Worm (Caenorhabditis elegans) whole organism, late embryonic: ENCODE results near the gene sru-2.

Experiments
- C38D4.7 ChIP-seq: fragments of 200-800 bp; sonication (Bioruptor generic); optimal IDR thresholded peaks from 2 replicates; lab custom pipeline; 2018; ENCODE audit warnings: mild to moderate bottlenecking, missing genetic modification characterization, moderate library complexity, missing compliant biosample characterization
- F13H6.1 ChIP-seq: sonication (generic microtip); optimal IDR thresholded peaks from 2 replicates; lab custom pipeline; 2016; ENCODE audit warnings: missing genetic modification characterization, missing compliant biosample characterization
- ama-1 ChIP-seq: fragments of 150-350 bp; optimal IDR thresholded peaks from 2 replicates; lab custom pipeline; 2014
- ceh-22 ChIP-seq: sonication (generic microtip); optimal IDR thresholded peaks from 2 replicates; lab custom pipeline; 2017; ENCODE audit warnings: missing biosample characterization, missing genetic modification characterization
- ceh-24 ChIP-seq: sonication (generic microtip); optimal IDR thresholded peaks from 2 replicates; lab custom pipeline; 2016; ENCODE audit warnings: mild to moderate bottlenecking, missing genetic modification characterization, missing compliant biosample characterization
- ceh-45 ChIP-seq: fragments of 200-800 bp; sonication (Bioruptor generic); IDR thresholded peaks from 2 replicates; pipeline ENCODE4 v1.3.6; 2022; ENCODE audit warnings: missing genetic modification reagents, missing genetic modification characterization, missing compliant biosample characterization
- ceh-9 ChIP-seq: sonication (generic microtip); optimal IDR thresholded peaks from 2 replicates; lab custom pipeline; 2016; ENCODE audit warnings: mild to moderate bottlenecking, missing genetic modification characterization, inconsistent platforms, missing compliant biosample characterization
- dmd-4 ChIP-seq: sonication (generic microtip); optimal IDR thresholded peaks from 2 replicates; lab custom pipeline; 2016; ENCODE audit warnings: borderline replicate concordance, missing genetic modification characterization, missing compliant biosample characterization
- fkh-10 ChIP-seq: fragments of 150-350 bp; optimal IDR thresholded peaks from 2 replicates; lab custom pipeline; 2014; ENCODE audit warnings: missing biosample characterization, missing genetic modification reagents, missing genetic modification characterization
- lin-11 ChIP-seq: fragments of 200-800 bp; sonication (Bioruptor generic); optimal IDR thresholded peaks from 2 replicates; lab custom pipeline; 2018; ENCODE audit warnings: mild to moderate bottlenecking, missing genetic modification characterization, missing compliant biosample characterization
- npax-4 ChIP-seq: sonication (generic microtip); optimal IDR thresholded peaks from 2 replicates; lab custom pipeline; 2016; ENCODE audit warnings: missing genetic modification characterization, missing compliant biosample characterization
- pha-2 ChIP-seq: sonication (generic microtip); optimal IDR thresholded peaks from 2 replicates; lab custom pipeline; 2017; ENCODE audit warnings: mild to moderate bottlenecking, missing genetic modification characterization, missing compliant biosample characterization
- pqm-1 ChIP-seq: sonication (generic microtip); optimal IDR thresholded peaks from 2 replicates; lab custom pipeline; 2016; ENCODE audit warnings: missing genetic modification characterization, missing compliant biosample characterization

DNA sequence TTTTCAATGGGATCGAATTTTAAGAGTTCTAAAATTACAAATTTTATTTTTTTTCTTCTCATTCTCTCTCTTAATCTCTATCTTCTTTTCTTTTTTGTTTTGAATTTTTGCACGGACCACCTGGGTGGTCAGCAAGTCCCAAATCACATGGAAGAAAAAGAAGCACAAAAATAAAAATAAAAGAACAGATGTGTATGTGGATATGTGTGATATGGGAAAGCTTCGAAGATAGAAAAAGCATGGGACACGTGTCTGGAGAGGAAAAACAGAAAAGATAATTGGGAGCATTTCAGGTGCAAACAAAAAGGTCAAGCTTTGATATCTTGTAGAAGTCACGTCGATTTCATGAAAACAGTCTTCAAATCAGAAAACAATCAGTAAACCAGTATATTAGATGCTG lies 38.9 kb upstream of the sru-2 start, which contains the start of gene hsp-12.6:
- TF ChIP-seq lin-11 (tag; lab: Kevin White, UChicago) (no peak), ceh-24 (tag; lab: Kevin White, UChicago) (no peak), ceh-9 (tag; lab: Kevin White, UChicago) (no peak), ceh-22 (tag; lab: Kevin White, UChicago) (no peak), C38D4.7 (GFP tag; lab: Kevin White, UChicago) (no peak), pha-2 (tag; lab: Kevin White, UChicago) (no peak), ceh-45 (GFP tag; lab: Robert Waterston, UW) (no peak), dmd-4 (no peak), ama-1 (no peak), fkh-10 (GFP tag; lab: Kevin White, UChicago) (no peak), npax-4 (tag; lab: Kevin White, UChicago) (no peak), pqm-1 (tag; lab: Kevin White, UChicago) (no peak), F13H6.1 (tag; lab: Kevin White, UChicago) (no peak)
